Worm (Caenorhabditis elegans) whole organism, L3 larva: ENCODE data around the gene F55B12.10.

Experiments
- ZK546.5 ChIP-seq: sonication (generic microtip); optimal IDR thresholded peaks from 2 replicates; lab custom pipeline; 2017; ENCODE audit warnings: missing biosample characterization, missing genetic modification characterization
- ama-1 ChIP-seq: fragments of 150-350 bp; optimal IDR thresholded peaks from 2 replicates; lab custom pipeline; 2018
- nhr-23 ChIP-seq: fragments of 150-350 bp; optimal IDR thresholded peaks from 2 replicates; lab custom pipeline; 2014; ENCODE audit warnings: missing biosample characterization, missing genetic modification reagents, missing genetic modification characterization
- nhr-25 ChIP-seq: sonication (generic microtip); optimal IDR thresholded peaks from 2 replicates; lab custom pipeline; 2017; ENCODE audit warnings: missing biosample characterization, missing genetic modification characterization
- unc-39 ChIP-seq: sonication (generic microtip); optimal IDR thresholded peaks from 4 replicates; lab custom pipeline; 2017; ENCODE audit warnings: missing biosample characterization, missing genetic modification characterization

- no peak for TF ChIP-seq nhr-23 (tag; lab: Kevin White, UChicago)
- TF ChIP-seq nhr-25 (tag; lab: Kevin White, UChicago), result no peak
- no peak for TF ChIP-seq ZK546.5 (tag; lab: Kevin White, UChicago)
- no peak for TF ChIP-seq unc-39
- no peak for TF ChIP-seq ama-1 (lab: Kevin White, UChicago)
These were observed 1.4 kb downstream of the F55B12.10 start, which contains the start of gene srx-17 for ce11 chrV:13840909-13841308.
